Worm (Caenorhabditis elegans) whole organism, late embryonic: Measurements from ENCODE around the gene C16C10.2.

Experiments
- C38D4.7 ChIP-seq: fragments of 200-800 bp; sonication (Bioruptor generic); optimal IDR thresholded peaks from 2 replicates; lab custom pipeline; 2018; ENCODE audit warnings: mild to moderate bottlenecking, missing genetic modification characterization, moderate library complexity, missing compliant biosample characterization
- F13H6.1 ChIP-seq: sonication (generic microtip); optimal IDR thresholded peaks from 2 replicates; lab custom pipeline; 2016; ENCODE audit warnings: missing genetic modification characterization, missing compliant biosample characterization
- K02D7.2 ChIP-seq: sonication (generic microtip); optimal IDR thresholded peaks from 2 replicates; lab custom pipeline; 2017; ENCODE audit warnings: mild to moderate bottlenecking, missing genetic modification characterization, missing compliant biosample characterization
- K09A11.1 ChIP-seq: sonication (generic microtip); optimal IDR thresholded peaks from 2 replicates; lab custom pipeline; 2017; ENCODE audit warnings: antibody characterized with exemption, mild to moderate bottlenecking, missing genetic modification characterization, missing compliant biosample characterization; ENCODE audit not compliant: insufficient read depth
- T23F11.4 ChIP-seq: fragments of 200-800 bp; sonication (Bioruptor generic); optimal IDR thresholded peaks from 2 replicates; lab custom pipeline; 2018; ENCODE audit warnings: mild to moderate bottlenecking, missing genetic modification characterization, missing compliant biosample characterization
- Y22D7AL.16 ChIP-seq: sonication (generic microtip); optimal IDR thresholded peaks from 2 replicates; lab custom pipeline; 2016; ENCODE audit warnings: missing genetic modification characterization, missing compliant biosample characterization
- ceh-14 ChIP-seq: sonication (generic microtip); optimal IDR thresholded peaks from 2 replicates; lab custom pipeline; 2016; ENCODE audit warnings: missing genotype, missing genetic modification characterization, missing compliant biosample characterization
- ceh-19 ChIP-seq: fragments of 200-800 bp; sonication (Bioruptor generic); optimal IDR thresholded peaks from 2 replicates; lab custom pipeline; 2018; ENCODE audit warnings: mild to moderate bottlenecking, missing genetic modification characterization, missing compliant biosample characterization
- ceh-22 ChIP-seq: sonication (generic microtip); optimal IDR thresholded peaks from 2 replicates; lab custom pipeline; 2017; ENCODE audit warnings: missing biosample characterization, missing genetic modification characterization
- ceh-24 ChIP-seq: sonication (generic microtip); optimal IDR thresholded peaks from 2 replicates; lab custom pipeline; 2016; ENCODE audit warnings: mild to moderate bottlenecking, missing genetic modification characterization, missing compliant biosample characterization
- ceh-30 ChIP-seq: fragments of 150-350 bp; optimal IDR thresholded peaks from 2 replicates; lab custom pipeline; 2014; ENCODE audit warnings: missing biosample characterization, missing genetic modification characterization
- ceh-31 ChIP-seq: sonication (generic microtip); optimal IDR thresholded peaks from 2 replicates; lab custom pipeline; 2016; ENCODE audit warnings: missing genetic modification characterization, missing compliant biosample characterization
- ceh-34 ChIP-seq: sonication (generic microtip); optimal IDR thresholded peaks from 2 replicates; lab custom pipeline; 2016; ENCODE audit warnings: mild to moderate bottlenecking, missing genetic modification characterization, missing compliant biosample characterization
- ceh-48 ChIP-seq: sonication (generic microtip); optimal IDR thresholded peaks from 2 replicates; lab custom pipeline; 2016; ENCODE audit warnings: missing genetic modification characterization, inconsistent platforms, missing compliant biosample characterization
- ceh-6 ChIP-seq: fragments of 200-800 bp; sonication (Bioruptor generic); optimal IDR thresholded peaks from 2 replicates; lab custom pipeline; 2018; ENCODE audit warnings: mild to moderate bottlenecking, missing genetic modification characterization, missing compliant biosample characterization
- ets-4 ChIP-seq: sonication (generic microtip); optimal IDR thresholded peaks from 2 replicates; lab custom pipeline; 2016; ENCODE audit warnings: missing genetic modification characterization, missing compliant biosample characterization
- eyg-1 ChIP-seq: sonication (generic microtip); optimal IDR thresholded peaks from 2 replicates; lab custom pipeline; 2016; ENCODE audit warnings: missing genotype, missing genetic modification characterization, missing compliant biosample characterization
- fax-1 ChIP-seq: sonication (generic microtip); optimal IDR thresholded peaks from 2 replicates; lab custom pipeline; 2016; ENCODE audit warnings: missing genotype, missing genetic modification characterization, missing compliant biosample characterization
- hlh-15 ChIP-seq: sonication (generic microtip); optimal IDR thresholded peaks from 2 replicates; lab custom pipeline; 2016; ENCODE audit warnings: missing genetic modification characterization, missing compliant biosample characterization
- hlh-30 ChIP-seq: sonication (generic microtip); optimal IDR thresholded peaks from 2 replicates; lab custom pipeline; 2017; ENCODE audit warnings: antibody characterized with exemption, missing genetic modification characterization, missing compliant biosample characterization; ENCODE audit not compliant: insufficient read depth
- hlh-6 ChIP-seq: sonication (generic microtip); optimal IDR thresholded peaks from 2 replicates; lab custom pipeline; 2016; ENCODE audit warnings: missing genotype, missing genetic modification characterization, missing compliant biosample characterization
- hlh-8 ChIP-seq: sonication (generic microtip); optimal IDR thresholded peaks from 2 replicates; lab custom pipeline; 2016; ENCODE audit warnings: missing genotype, missing genetic modification characterization, missing compliant biosample characterization
- lin-11 ChIP-seq: fragments of 200-800 bp; sonication (Bioruptor generic); optimal IDR thresholded peaks from 2 replicates; lab custom pipeline; 2018; ENCODE audit warnings: mild to moderate bottlenecking, missing genetic modification characterization, missing compliant biosample characterization
- madf-2 ChIP-seq: sonication (generic microtip); optimal IDR thresholded peaks from 2 replicates; lab custom pipeline; 2017; ENCODE audit warnings: missing genetic modification characterization, missing compliant biosample characterization
- nhr-11 ChIP-seq: fragments of 150-350 bp; optimal IDR thresholded peaks from 2 replicates; lab custom pipeline; 2014; ENCODE audit warnings: missing biosample characterization, missing genetic modification characterization
- nhr-232 ChIP-seq: sonication (generic microtip); optimal IDR thresholded peaks from 2 replicates; lab custom pipeline; 2016; ENCODE audit warnings: missing genetic modification characterization, missing compliant biosample characterization
- npax-4 ChIP-seq: sonication (generic microtip); optimal IDR thresholded peaks from 2 replicates; lab custom pipeline; 2016; ENCODE audit warnings: missing genetic modification characterization, missing compliant biosample characterization
- pag-3 ChIP-seq: sonication (generic microtip); optimal IDR thresholded peaks from 2 replicates; lab custom pipeline; 2016; ENCODE audit warnings: missing compliant biosample characterization, missing genetic modification characterization, borderline replicate concordance
- pat-9 ChIP-seq: fragments of 200-800 bp; sonication (Bioruptor generic); optimal IDR thresholded peaks from 2 replicates; lab custom pipeline; 2018; ENCODE audit warnings: mild to moderate bottlenecking, missing genetic modification characterization, moderate library complexity, missing compliant biosample characterization
- pha-2 ChIP-seq: sonication (generic microtip); optimal IDR thresholded peaks from 2 replicates; lab custom pipeline; 2017; ENCODE audit warnings: mild to moderate bottlenecking, missing genetic modification characterization, missing compliant biosample characterization
- pha-4 ChIP-seq: fragments of 150-350 bp; optimal IDR thresholded peaks from 2 replicates; lab custom pipeline; 2018; ENCODE audit warnings: missing biosample characterization, missing genetic modification reagents, missing genetic modification characterization
- pqm-1 ChIP-seq: sonication (generic microtip); optimal IDR thresholded peaks from 2 replicates; lab custom pipeline; 2016; ENCODE audit warnings: missing genetic modification characterization, missing compliant biosample characterization
- pros-1 ChIP-seq: fragments of 150-350 bp; optimal IDR thresholded peaks from 2 replicates; lab custom pipeline; 2014; ENCODE audit warnings: missing biosample characterization, missing genetic modification reagents, missing genetic modification characterization
- ref-2 ChIP-seq: sonication (generic microtip); optimal IDR thresholded peaks from 2 replicates; lab custom pipeline; 2016; ENCODE audit warnings: missing genetic modification characterization, missing compliant biosample characterization
- sdc-2 ChIP-seq: sonication (generic microtip); optimal IDR thresholded peaks from 2 replicates; lab custom pipeline; 2016; ENCODE audit warnings: missing genotype, missing genetic modification characterization, missing compliant biosample characterization
- sox-2 ChIP-seq: fragments of 200-800 bp; sonication (Bioruptor generic); IDR thresholded peaks from 2 replicates; pipeline ENCODE4 v1.3.6; 2022; ENCODE audit warnings: missing genetic modification reagents, missing genetic modification characterization, missing compliant biosample characterization
- tbx-7 ChIP-seq: sonication (generic microtip); optimal IDR thresholded peaks from 2 replicates; lab custom pipeline; 2016; ENCODE audit warnings: missing genotype, missing genetic modification characterization, missing compliant biosample characterization
- unc-3 ChIP-seq, 2 experiments: fragments of 200-800 bp in 1 of 2; sonication (Bioruptor generic) in 1 of 2; sonication (generic microtip) in 1 of 2; conservative IDR thresholded peaks in 1 of 2; optimal IDR thresholded peaks in 1 of 2; 2 replicates each; pipeline versions ENCODE4 v1.3.6 to Lab custom; 2016 to 2022; ENCODE audit warnings: missing compliant biosample characterization in 2 of 2, missing genetic modification characterization in 2 of 2, missing genetic modification reagents in 1 of 2
- unc-42 ChIP-seq: sonication (generic microtip); optimal IDR thresholded peaks from 2 replicates; lab custom pipeline; 2016; ENCODE audit warnings: missing genotype, missing genetic modification characterization, missing compliant biosample characterization

C16C10.2 gene

DNA sequence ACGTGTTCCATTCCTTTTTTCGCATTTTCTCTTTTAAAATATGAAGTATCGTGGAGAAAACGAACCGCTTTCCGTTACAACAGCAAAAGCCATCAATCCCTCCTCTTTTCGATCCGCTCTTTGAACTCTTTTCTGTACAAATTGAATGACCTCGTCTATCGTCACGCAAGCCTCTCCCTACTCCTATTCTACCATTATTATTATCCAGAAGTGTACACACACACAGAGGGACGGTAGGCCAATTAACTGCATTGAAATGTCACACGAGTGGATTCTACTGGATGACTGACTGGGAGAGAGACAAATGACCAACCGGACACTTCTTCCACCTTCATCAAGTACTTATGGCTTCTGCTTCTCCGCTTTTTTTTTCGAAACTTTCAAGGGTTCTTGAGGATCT lies 29.7 kb upstream of the C16C10.2 start:
- no peak for TF ChIP-seq hlh-15 (tag; lab: Kevin White, UChicago)
- TF ChIP-seq pha-4 (tag; lab: Kevin White, UChicago): no peak
- TF ChIP-seq npax-4: no peak
- no peak for TF ChIP-seq ceh-6
- TF ChIP-seq ceh-31 (tag; lab: Kevin White, UChicago): peak; percentile 45
- TF ChIP-seq unc-3 (GFP tag; conservative IDR thresholded peaks at IDR 0.05; lab: Robert Waterston, UW): no peak
- TF ChIP-seq unc-3 (tag; optimal IDR thresholded peaks at IDR 0.05; lab: Kevin White, UChicago): no peak

DNA sequence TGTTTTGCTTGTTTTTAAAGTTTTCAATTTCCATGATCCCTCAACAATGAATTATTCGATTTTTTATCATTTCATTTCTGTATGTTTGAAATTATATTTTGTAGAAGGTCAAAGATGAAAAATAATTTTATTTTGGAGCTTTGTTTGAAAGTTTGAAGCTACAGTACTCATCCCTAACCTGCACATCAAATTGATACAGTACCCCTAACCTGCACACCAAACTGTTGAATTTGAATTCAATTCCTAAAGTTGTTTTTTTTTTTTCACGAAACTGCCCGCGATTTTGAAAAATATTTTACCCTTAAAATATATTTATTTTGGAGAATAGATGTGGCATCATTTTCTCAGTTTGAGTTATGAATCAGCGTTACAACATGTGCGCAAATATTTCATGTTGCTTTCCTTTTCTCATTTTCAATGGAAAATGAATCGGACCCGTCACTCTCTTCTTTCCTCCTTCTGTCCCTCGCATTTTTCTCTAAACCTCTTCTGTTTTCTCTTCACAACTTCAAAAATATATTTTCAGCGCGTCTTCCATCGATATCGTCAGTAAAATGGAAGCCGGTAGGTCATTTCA lies 27.4 kb upstream of the C16C10.2 start, which contains the start of gene R74.8:
Gene R74.8 (plus strand): TSS at position 527 of the 577 bp plus-strand sequence.
- no peak for TF ChIP-seq K09A11.1
- TF ChIP-seq pha-4 (tag; lab: Kevin White, UChicago): no peak
- no peak for TF ChIP-seq pros-1 (tag; lab: Kevin White, UChicago)
- TF ChIP-seq tbx-7 (tag; lab: Kevin White, UChicago): no peak
- no peak for TF ChIP-seq ceh-24 (tag; lab: Kevin White, UChicago)
- TF ChIP-seq eyg-1 (tag; lab: Kevin White, UChicago): no peak
- TF ChIP-seq hlh-6 (tag; lab: Kevin White, UChicago): no peak
- TF ChIP-seq Y22D7AL.16: no peak
- TF ChIP-seq pqm-1 (tag; lab: Kevin White, UChicago): no peak
- no peak for TF ChIP-seq hlh-8 (tag; lab: Kevin White, UChicago)
- TF ChIP-seq sox-2 (GFP tag; lab: Robert Waterston, UW): no peak
- no peak for TF ChIP-seq pha-2
- no peak for TF ChIP-seq fax-1 (tag; lab: Kevin White, UChicago)
- TF ChIP-seq, all 69 proteins: peak for 0

- no peak for TF ChIP-seq ceh-30 (tag; lab: Kevin White, UChicago)
These were observed 26.5 kb upstream of the C16C10.2 start for ce11 chrIII:4204964-4205363.

DNA sequence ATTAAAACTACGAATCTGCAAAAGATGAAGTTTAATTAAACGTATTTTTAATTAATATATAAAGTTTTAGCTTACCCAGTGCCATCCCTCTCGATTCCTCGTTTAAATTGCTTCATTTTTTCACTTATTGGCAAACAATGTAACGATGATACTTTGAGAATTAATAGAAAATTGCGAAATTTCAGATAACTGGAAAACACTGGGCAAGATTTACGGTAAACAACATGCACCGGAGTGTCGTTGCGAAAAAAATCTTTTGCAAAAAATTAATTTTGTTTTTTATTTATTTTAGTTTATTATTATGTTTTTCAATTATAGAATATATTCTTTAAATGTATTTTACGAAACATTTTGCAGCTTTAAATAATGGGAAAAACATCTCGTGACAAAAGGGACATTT lies 25.6 kb upstream of the C16C10.2 start, which contains the start of the genes pelo-1 and R74.7:
Gene pelo-1 (minus strand): TSS at position 151 of the 400 bp plus-strand sequence.
Gene R74.7 (plus strand): TSS at position 358 of the 400 bp plus-strand sequence.
- no peak for TF ChIP-seq ref-2
- no peak for TF ChIP-seq sdc-2 (tag; lab: Kevin White, UChicago)
- TF ChIP-seq pag-3 (tag; lab: Kevin White, UChicago): no peak
- TF ChIP-seq madf-2 (tag; lab: Kevin White, UChicago): no peak
- TF ChIP-seq lin-11 (tag; lab: Kevin White, UChicago): no peak
- no peak for TF ChIP-seq nhr-232 (tag; lab: Kevin White, UChicago)
- no peak for TF ChIP-seq ceh-48 (tag; lab: Kevin White, UChicago)
- no peak for TF ChIP-seq unc-3 (GFP tag; conservative IDR thresholded peaks at IDR 0.05; lab: Robert Waterston, UW)
- no peak for TF ChIP-seq unc-3 (tag; optimal IDR thresholded peaks at IDR 0.05; lab: Kevin White, UChicago)
- TF ChIP-seq tbx-7 (tag; lab: Kevin White, UChicago): no peak

DNA sequence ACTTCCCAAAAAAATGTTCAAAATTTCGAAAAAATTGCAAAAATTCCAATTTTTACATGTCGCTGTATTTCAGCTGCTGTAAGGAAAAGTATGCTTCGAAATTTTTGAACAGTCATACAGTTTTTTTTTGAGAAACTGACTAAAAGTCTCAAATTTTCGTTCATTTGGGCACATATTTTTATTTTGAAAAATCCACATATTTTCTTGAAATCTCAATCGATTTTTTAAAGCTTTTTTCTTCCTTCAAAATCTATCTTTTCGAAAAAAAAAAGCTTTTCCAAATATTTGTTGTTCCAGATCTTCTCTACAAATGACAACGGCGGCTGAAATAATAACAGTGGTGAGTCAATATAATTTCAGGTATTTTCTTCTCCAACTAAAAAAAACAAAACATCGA lies 18.5 kb upstream of the C16C10.2 start, which contains the start of gene asd-1:
Gene asd-1 (plus strand): TSS at position 298 of the 397 bp plus-strand sequence.
- TF ChIP-seq hlh-30 (tag; lab: Kevin White, UChicago) (no peak), F13H6.1 (tag; lab: Kevin White, UChicago) (no peak), eyg-1 (tag; lab: Kevin White, UChicago) (no peak), ceh-14 (tag; lab: Kevin White, UChicago) (no peak), nhr-11 (tag; lab: Kevin White, UChicago) (no peak), K02D7.2 (tag; lab: Kevin White, UChicago) (no peak), ets-4 (tag; lab: Kevin White, UChicago) (no peak), sdc-2 (tag; lab: Kevin White, UChicago) (no peak), ceh-48 (tag; lab: Kevin White, UChicago) (no peak), ceh-19 (GFP tag; lab: Kevin White, UChicago) (no peak), madf-2 (tag; lab: Kevin White, UChicago) (no peak), ceh-22 (tag; lab: Kevin White, UChicago) (no peak), K09A11.1 (no peak), ceh-34 (tag; lab: Kevin White, UChicago) (no peak), pat-9 (tag; lab: Kevin White, UChicago) (no peak), C38D4.7 (no peak), unc-42 (tag; lab: Kevin White, UChicago) (no peak), T23F11.4 (GFP tag; lab: Kevin White, UChicago) (no peak)
- TF ChIP-seq, all 69 proteins: peak for 0
